Fruit fly (Drosophila melanogaster) whole organism, embryonic: ENCODE results near the gene CG13074.

Source experiments
- Aef1 ChIP-seq: fragments of 200-800 bp; sonication (Bioruptor generic); IDR thresholded peaks from 3 replicates; pipeline ENCODE4 v1.3.6; 2022; ENCODE audit warnings: missing biosample characterization, missing genetic modification characterization
- BEAF-32 ChIP-seq: fragments of 200-800 bp; sonication (Bioruptor generic); optimal IDR thresholded peaks from 3 replicates; lab custom pipeline; 2017; ENCODE audit warnings: missing biosample characterization, missing genetic modification characterization, mild to moderate bottlenecking, moderate library complexity, missing genetic modification reagents
- Bgb ChIP-seq: fragments of 200-800 bp; sonication (Bioruptor generic); IDR thresholded peaks from 2 replicates; pipeline ENCODE4 v1.3.6; 2022; ENCODE audit warnings: missing biosample characterization, missing genetic modification characterization; ENCODE audit not compliant: partially characterized antibody
- Blimp-1 ChIP-seq: fragments of 200-800 bp; sonication (Bioruptor generic); optimal IDR thresholded peaks from 3 replicates; lab custom pipeline; 2018; ENCODE audit warnings: missing biosample characterization, missing genetic modification characterization, mild to moderate bottlenecking, moderate library complexity, missing genetic modification reagents
- CG13287 ChIP-seq: fragments of 200-800 bp; sonication (Bioruptor generic); IDR thresholded peaks from 2 replicates; pipeline ENCODE4 v1.3.6; 2022; ENCODE audit warnings: missing biosample characterization, missing genetic modification characterization; ENCODE audit not compliant: partially characterized antibody
- CG14710 ChIP-seq: fragments of 200-800 bp; sonication (Bioruptor generic); optimal IDR thresholded peaks from 3 replicates; lab custom pipeline; 2019; ENCODE audit warnings: missing biosample characterization, mild to moderate bottlenecking, missing genetic modification characterization, moderate library complexity
- CG14860 ChIP-seq: fragments of 200-800 bp; sonication (Bioruptor generic); IDR thresholded peaks from 3 replicates; pipeline ENCODE4 v1.3.6; 2022; ENCODE audit warnings: missing biosample characterization, missing genetic modification characterization; ENCODE audit not compliant: partially characterized antibody
- CG15514 ChIP-seq: fragments of 200-800 bp; sonication (Bioruptor generic); optimal IDR thresholded peaks from 3 replicates; lab custom pipeline; 2017; ENCODE audit warnings: missing biosample characterization, missing genetic modification characterization, mild to moderate bottlenecking, moderate library complexity, missing genetic modification reagents
- CG1603 ChIP-seq: fragments of 200-800 bp; sonication (Bioruptor generic); optimal IDR thresholded peaks from 2 replicates; lab custom pipeline; 2019; ENCODE audit warnings: missing biosample characterization, mild to moderate bottlenecking, missing genetic modification characterization, moderate library complexity
- CG16813 ChIP-seq: fragments of 200-800 bp; sonication (Bioruptor generic); IDR thresholded peaks from 3 replicates; pipeline ENCODE4 v1.3.6; 2022; ENCODE audit warnings: missing biosample characterization, missing genetic modification characterization; ENCODE audit not compliant: partially characterized antibody
- CG17186 ChIP-seq: fragments of 200-800 bp; sonication (Bioruptor generic); optimal IDR thresholded peaks from 3 replicates; lab custom pipeline; 2017; ENCODE audit warnings: missing biosample characterization, missing genetic modification reagents, missing genetic modification characterization
- CG2116 ChIP-seq: fragments of 200-800 bp; sonication (Bioruptor generic); optimal IDR thresholded peaks from 3 replicates; lab custom pipeline; 2018; ENCODE audit warnings: missing biosample characterization, mild to moderate bottlenecking, missing genetic modification characterization
- CG34224 ChIP-seq: fragments of 200-800 bp; sonication (Bioruptor generic); IDR thresholded peaks from 3 replicates; pipeline ENCODE4 v1.3.6; 2022; ENCODE audit warnings: missing biosample characterization, missing genetic modification characterization; ENCODE audit not compliant: partially characterized antibody
- CG6791 ChIP-seq: fragments of 200-800 bp; sonication (Bioruptor generic); IDR thresholded peaks from 3 replicates; pipeline ENCODE4 v1.3.6; 2022; ENCODE audit warnings: missing biosample characterization, missing genetic modification characterization; ENCODE audit not compliant: partially characterized antibody
- CG8388 ChIP-seq: fragments of 200-800 bp; sonication (Bioruptor generic); optimal IDR thresholded peaks from 2 replicates; lab custom pipeline; 2019; ENCODE audit warnings: missing biosample characterization, mild to moderate bottlenecking, missing genetic modification characterization, moderate library complexity
- Dref ChIP-seq: fragments of 200-800 bp; sonication (Bioruptor generic); IDR thresholded peaks from 2 replicates; pipeline ENCODE4 v1.3.6; 2022; ENCODE audit warnings: missing biosample characterization, missing genetic modification characterization
- E2f2 ChIP-seq: fragments of 200-800 bp; sonication (Bioruptor generic); IDR thresholded peaks from 2 replicates; pipeline ENCODE4 v1.3.6; 2022; ENCODE audit warnings: missing biosample characterization, missing genetic modification characterization
- HLH4C ChIP-seq: fragments of 200-800 bp; sonication (Bioruptor generic); IDR thresholded peaks from 3 replicates; pipeline ENCODE4 v1.3.6; 2022; ENCODE audit warnings: missing biosample characterization, missing genetic modification characterization; ENCODE audit not compliant: partially characterized antibody
- Lhr ChIP-seq: fragments of 200-800 bp; sonication (Bioruptor generic); optimal IDR thresholded peaks from 3 replicates; lab custom pipeline; 2017; ENCODE audit warnings: mild to moderate bottlenecking, missing biosample characterization, missing genetic modification reagents, missing genetic modification characterization
- Neu2 ChIP-seq: fragments of 200-800 bp; sonication (Bioruptor generic); optimal IDR thresholded peaks from 3 replicates; lab custom pipeline; 2016; ENCODE audit warnings: missing biosample characterization, missing genetic modification characterization, borderline replicate concordance
- PHDP ChIP-seq: fragments of 200-800 bp; sonication (Bioruptor generic); optimal IDR thresholded peaks from 3 replicates; lab custom pipeline; 2018; ENCODE audit warnings: missing biosample characterization, mild to moderate bottlenecking, missing genetic modification characterization, moderate library complexity
- Scr ChIP-seq: fragments of 200-800 bp; sonication (Bioruptor generic); IDR thresholded peaks from 2 replicates; pipeline ENCODE4 v1.3.6; 2022; ENCODE audit warnings: missing biosample characterization, missing genetic modification characterization; ENCODE audit not compliant: partially characterized antibody
- Sry-δ ChIP-seq: fragments of 200-800 bp; sonication (Bioruptor generic); optimal IDR thresholded peaks from 2 replicates; lab custom pipeline; 2016; ENCODE audit warnings: missing biosample characterization, missing genetic modification characterization
- amos ChIP-seq: fragments of 200-800 bp; sonication (Bioruptor generic); IDR thresholded peaks from 2 replicates; pipeline ENCODE4 v1.3.6; 2022; ENCODE audit warnings: missing biosample characterization, missing genetic modification characterization; ENCODE audit not compliant: partially characterized antibody
- bbx ChIP-seq: fragments of 200-800 bp; sonication (Bioruptor generic); IDR thresholded peaks from 2 replicates; pipeline ENCODE4 v1.3.6; 2022; ENCODE audit warnings: missing biosample characterization, missing genetic modification characterization; ENCODE audit not compliant: partially characterized antibody
- esg ChIP-seq: fragments of 200-800 bp; sonication (Bioruptor generic); conservative IDR thresholded peaks from 2 replicates; pipeline ENCODE4 v1.3.6; 2022; ENCODE audit warnings: missing biosample characterization, missing genetic modification characterization
- fd96Cb ChIP-seq: fragments of 200-800 bp; sonication (Bioruptor generic); optimal IDR thresholded peaks from 2 replicates; lab custom pipeline; 2018; ENCODE audit warnings: missing biosample characterization, mild to moderate bottlenecking, missing genetic modification characterization, moderate library complexity
- gce ChIP-seq: fragments of 200-800 bp; sonication (Bioruptor generic); IDR thresholded peaks from 3 replicates; pipeline ENCODE4 v1.3.6; 2022; ENCODE audit warnings: missing biosample characterization, missing genetic modification characterization
- gem ChIP-seq: fragments of 200-800 bp; sonication (Bioruptor generic); optimal IDR thresholded peaks from 2 replicates; lab custom pipeline; 2019; ENCODE audit warnings: missing biosample characterization, mild to moderate bottlenecking, missing genetic modification characterization, moderate library complexity
- gfzf ChIP-seq: fragments of 200-800 bp; sonication (Bioruptor generic); optimal IDR thresholded peaks from 2 replicates; lab custom pipeline; 2016; ENCODE audit warnings: missing biosample characterization, mild to moderate bottlenecking, missing genetic modification characterization, moderate library complexity
- grn ChIP-seq: fragments of 200-800 bp; sonication (Bioruptor generic); optimal IDR thresholded peaks from 3 replicates; lab custom pipeline; 2017; ENCODE audit warnings: missing biosample characterization, missing genetic modification characterization
- insv ChIP-seq, 2 experiments: fragments of 200-800 bp; sonication (Bioruptor generic); optimal IDR thresholded peaks; 3 replicates each; lab custom pipeline; 2016 to 2018; ENCODE audit warnings: missing biosample characterization in 2 of 2, missing genetic modification characterization in 2 of 2
- kay ChIP-seq: fragments of 200-800 bp; sonication (Bioruptor generic); optimal IDR thresholded peaks from 2 replicates; lab custom pipeline; 2016; ENCODE audit warnings: missing biosample characterization, missing genetic modification characterization
- klu ChIP-seq: fragments of 200-800 bp; sonication (Bioruptor generic); IDR thresholded peaks from 2 replicates; pipeline ENCODE4 v1.3.6; 2022; ENCODE audit warnings: missing biosample characterization, missing genetic modification characterization
- knrl ChIP-seq: fragments of 200-800 bp; sonication (Bioruptor generic); IDR thresholded peaks from 3 replicates; pipeline ENCODE4 v1.3.6; 2022; ENCODE audit warnings: missing biosample characterization, missing genetic modification characterization; ENCODE audit not compliant: partially characterized antibody
- lbe ChIP-seq: fragments of 200-800 bp; sonication (Bioruptor generic); optimal IDR thresholded peaks from 2 replicates; lab custom pipeline; 2016; ENCODE audit warnings: missing biosample characterization, mild to moderate bottlenecking, missing genetic modification characterization
- pho ChIP-seq: fragments of 200-800 bp; sonication (Bioruptor generic); optimal IDR thresholded peaks from 2 replicates; lab custom pipeline; 2016; ENCODE audit warnings: missing biosample characterization, missing genetic modification characterization
- phol ChIP-seq: fragments of 200-800 bp; sonication (Bioruptor generic); optimal IDR thresholded peaks from 3 replicates; lab custom pipeline; 2018; ENCODE audit warnings: missing biosample characterization, mild to moderate bottlenecking, missing genetic modification characterization, moderate library complexity
- pzg ChIP-seq: fragments of 200-800 bp; sonication (Bioruptor generic); optimal IDR thresholded peaks from 3 replicates; lab custom pipeline; 2018; ENCODE audit warnings: missing biosample characterization, mild to moderate bottlenecking, missing genetic modification characterization, moderate library complexity
- sd ChIP-seq: fragments of 200-800 bp; sonication (Bioruptor generic); optimal IDR thresholded peaks from 3 replicates; lab custom pipeline; 2018; ENCODE audit warnings: missing biosample characterization, mild to moderate bottlenecking, missing genetic modification characterization, moderate library complexity
- stwl ChIP-seq: fragments of 200-800 bp; sonication (Bioruptor generic); optimal IDR thresholded peaks from 3 replicates; lab custom pipeline; 2018; ENCODE audit warnings: missing biosample characterization, mild to moderate bottlenecking, missing genetic modification characterization, moderate library complexity
- tll ChIP-seq, 2 experiments: fragments of 200-800 bp in 1 of 2; fragments of >200 bp in 1 of 2; sonication (Bioruptor generic) in 1 of 2; optimal IDR thresholded peaks; 2 replicates each; lab custom pipeline; 2017 to 2019; ENCODE audit warnings: missing biosample characterization in 2 of 2, missing genetic modification characterization in 2 of 2, mild to moderate bottlenecking in 1 of 2, moderate library complexity in 1 of 2
- trem ChIP-seq: fragments of 200-800 bp; optimal IDR thresholded peaks from 3 replicates; lab custom pipeline; 2019; ENCODE audit warnings: missing biosample characterization, mild to moderate bottlenecking, missing genetic modification characterization, moderate library complexity
- trh ChIP-seq: fragments of 200-800 bp; sonication (Bioruptor generic); optimal IDR thresholded peaks from 2 replicates; lab custom pipeline; 2016; ENCODE audit warnings: missing biosample characterization, missing genetic modification characterization
- unc-4 ChIP-seq: fragments of 200-800 bp; sonication (Bioruptor generic); IDR thresholded peaks from 2 replicates; pipeline ENCODE4 v1.3.6; 2022; ENCODE audit warnings: missing biosample characterization, missing genetic modification characterization; ENCODE audit not compliant: partially characterized antibody
- vfl ChIP-seq: fragments of 200-800 bp; sonication (Bioruptor generic); optimal IDR thresholded peaks from 2 replicates; lab custom pipeline; 2016; ENCODE audit warnings: missing biosample characterization, missing genetic modification characterization
- zfh1 ChIP-seq: fragments of 200-800 bp; sonication (Bioruptor generic); IDR thresholded peaks from 3 replicates; pipeline ENCODE4 v1.3.6; 2022; ENCODE audit warnings: missing biosample characterization, missing genetic modification characterization

The CG13074 gene

DNA sequence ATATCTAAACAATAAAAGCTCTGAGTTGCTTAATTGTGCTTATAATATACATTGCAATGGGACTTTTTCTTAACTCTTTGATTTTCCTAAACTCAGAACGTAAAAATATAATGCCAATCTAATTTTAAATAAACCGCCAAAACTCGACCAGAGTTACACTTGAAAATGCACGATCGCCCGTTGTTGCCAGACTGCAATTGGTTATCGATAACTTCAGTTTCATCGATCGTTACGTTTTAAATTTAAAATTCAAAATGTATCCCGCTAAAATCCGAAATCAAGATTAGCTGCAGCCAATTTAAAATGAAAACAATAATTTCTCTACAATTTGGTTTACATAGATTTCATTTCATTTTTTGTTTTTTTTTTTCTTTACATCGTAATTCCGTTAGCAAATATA, 41.8 kb upstream of the CG13074 start:
- peak; percentile 37; the same call in 1 of the 2 replicates for TF ChIP-seq unc-4 (GFP tag; lab: Robert Waterston, UW)
- peak; percentile 69 for TF ChIP-seq trem (tag; lab: Kevin White, UChicago)
- TF ChIP-seq CG34224 (GFP tag; lab: Robert Waterston, UW), result peak; percentile 55; the same call in 2 of the 3 replicates
- peak; percentile 98 for TF ChIP-seq CG2116 (GFP tag; lab: Kevin White, UChicago)
- peak; percentile 93 for TF ChIP-seq Dref (GFP tag; lab: Robert Waterston, UW)
- no peak for TF ChIP-seq CG8388 (GFP tag; lab: Kevin White, UChicago)
- TF ChIP-seq E2f2, result peak; percentile 99
- peak; percentile 33 for TF ChIP-seq Lhr (GFP tag; lab: Kevin White, UChicago)
- peak; percentile 49 for TF ChIP-seq Bgb
- no peak for TF ChIP-seq insv (GFP tag; optimal IDR thresholded peaks at IDR 0.05; lab: Kevin White, UChicago)
- TF ChIP-seq CG16813 (GFP tag; lab: Robert Waterston, UW), result no peak
- TF ChIP-seq BEAF-32 (GFP tag; lab: Kevin White, UChicago), result peak; percentile 51
- TF ChIP-seq CG17186, result peak; percentile 20
- TF ChIP-seq Sry-δ, result peak; percentile 65
- peak; percentile 32 for TF ChIP-seq phol (tag; lab: Kevin White, UChicago)
- TF ChIP-seq klu (GFP tag; lab: Robert Waterston, UW), result no peak
- no peak for TF ChIP-seq kay
- TF ChIP-seq trh (GFP tag; lab: Kevin White, UChicago), result no peak
- TF ChIP-seq lbe (GFP tag; lab: Kevin White, UChicago), result peak; percentile 48
- TF ChIP-seq sd, result peak; percentile 41
- peak; percentile 48; the same call in 1 of the 2 replicates for TF ChIP-seq amos (GFP tag; lab: Robert Waterston, UW)
- peak; percentile 78 for TF ChIP-seq pzg
- peak; percentile 16; the same call in 1 of the 2 replicates for TF ChIP-seq Scr (GFP tag; lab: Robert Waterston, UW)
- TF ChIP-seq PHDP (tag; lab: Kevin White, UChicago), result no peak
- peak; percentile 35; the same call in 1 of the 2 replicates for TF ChIP-seq bbx (GFP tag; lab: Robert Waterston, UW)
- TF ChIP-seq Aef1 (GFP tag; lab: Robert Waterston, UW), result no peak
- TF ChIP-seq CG6791, result peak; percentile 46; the same call in 1 of the 3 replicates
- no peak for TF ChIP-seq zfh1 (GFP tag; lab: Robert Waterston, UW)
- TF ChIP-seq CG15514 (GFP tag; lab: Kevin White, UChicago), result peak; percentile 51
- TF ChIP-seq gem (tag; lab: Kevin White, UChicago), result no peak
- peak; percentile 37 for TF ChIP-seq grn (GFP tag; lab: Kevin White, UChicago)
- no peak for TF ChIP-seq vfl (GFP tag; lab: Kevin White, UChicago)
- TF ChIP-seq CG14710 (tag; lab: Kevin White, UChicago), result peak; percentile 57
- no peak for TF ChIP-seq fd96Cb (tag; lab: Kevin White, UChicago)
- peak; percentile 36; the same call in 1 of the 3 replicates for TF ChIP-seq knrl (GFP tag; lab: Robert Waterston, UW)
- peak; percentile 44; the same call in 1 of the 3 replicates for TF ChIP-seq HLH4C (GFP tag; lab: Robert Waterston, UW)
- peak; percentile 28 for TF ChIP-seq gfzf (GFP tag; lab: Kevin White, UChicago)
- no peak for TF ChIP-seq tll (GFP tag; optimal IDR thresholded peaks at IDR 0.05; lab: Kevin White, UChicago)
- peak; percentile 48 for TF ChIP-seq CG13287 (GFP tag; lab: Robert Waterston, UW)
- no peak for TF ChIP-seq Blimp-1 (GFP tag; lab: Kevin White, UChicago)
- TF ChIP-seq pho (GFP tag; lab: Kevin White, UChicago), result no peak
- peak; percentile 76 for TF ChIP-seq CG1603 (tag; lab: Kevin White, UChicago)
- TF ChIP-seq CG14860, result 0 out of 3 replicates have a peak, but pooled peaks have one; percentile 36
- no peak for TF ChIP-seq esg (GFP tag; lab: Robert Waterston, UW)
- TF ChIP-seq gce (GFP tag; lab: Robert Waterston, UW), result no peak
- no peak for TF ChIP-seq Neu2 (GFP tag; lab: Kevin White, UChicago)
- peak; percentile 58 for TF ChIP-seq stwl (tag; lab: Kevin White, UChicago)
